Fruit fly (Drosophila melanogaster) whole organism, embryonic: Measurements from ENCODE around the gene CG8516.

ENCODE experiments used
- CG10274 ChIP-seq: fragments of 200-800 bp; sonication (Bioruptor generic); optimal IDR thresholded peaks from 3 replicates; lab custom pipeline; 2017; ENCODE audit warnings: missing biosample characterization, mild to moderate bottlenecking, missing genetic modification characterization
- CG11504 ChIP-seq: fragments of 200-800 bp; sonication (Bioruptor generic); optimal IDR thresholded peaks from 3 replicates; lab custom pipeline; 2019; ENCODE audit warnings: missing biosample characterization, mild to moderate bottlenecking, missing genetic modification characterization, moderate library complexity
- CG12299 ChIP-seq: fragments of 200-800 bp; sonication (Bioruptor generic); optimal IDR thresholded peaks from 2 replicates; lab custom pipeline; 2018; ENCODE audit warnings: missing biosample characterization, mild to moderate bottlenecking, missing genetic modification characterization
- CG13123 ChIP-seq: fragments of 200-800 bp; sonication (Bioruptor generic); optimal IDR thresholded peaks from 2 replicates; lab custom pipeline; 2016; ENCODE audit warnings: missing biosample characterization, missing genetic modification characterization
- CG13894 ChIP-seq: fragments of 200-800 bp; sonication (Bioruptor generic); optimal IDR thresholded peaks from 3 replicates; lab custom pipeline; 2018; ENCODE audit warnings: missing biosample characterization, mild to moderate bottlenecking, missing genetic modification characterization, moderate library complexity
- CG14050 ChIP-seq: fragments of 200-800 bp; sonication (Bioruptor generic); IDR thresholded peaks from 3 replicates; pipeline ENCODE4 v1.3.6; 2022; ENCODE audit warnings: missing biosample characterization, missing genetic modification characterization
- CG15601 ChIP-seq: fragments of 200-800 bp; sonication (Bioruptor generic); optimal IDR thresholded peaks from 3 replicates; lab custom pipeline; 2019; ENCODE audit warnings: missing biosample characterization, mild to moderate bottlenecking, missing genetic modification characterization, moderate library complexity
- CG15696 ChIP-seq: fragments of 200-800 bp; sonication (Bioruptor generic); optimal IDR thresholded peaks from 2 replicates; lab custom pipeline; 2019; ENCODE audit warnings: missing biosample characterization, mild to moderate bottlenecking, missing genetic modification characterization, moderate library complexity
- CG16815 ChIP-seq: fragments of 200-800 bp; sonication (Bioruptor generic); optimal IDR thresholded peaks from 3 replicates; lab custom pipeline; 2017; ENCODE audit warnings: missing biosample characterization, mild to moderate bottlenecking, missing genetic modification characterization
- CG17361 ChIP-seq: fragments of 200-800 bp; sonication (Bioruptor generic); IDR thresholded peaks from 3 replicates; pipeline ENCODE4 v1.3.6; 2022; ENCODE audit warnings: missing biosample characterization, missing genetic modification characterization
- CG17385 ChIP-seq: fragments of 200-800 bp; sonication (Bioruptor generic); optimal IDR thresholded peaks from 3 replicates; lab custom pipeline; 2018; ENCODE audit warnings: missing biosample characterization, mild to moderate bottlenecking, missing genetic modification characterization
- CG17802 ChIP-seq: fragments of 200-800 bp; sonication (Bioruptor generic); optimal IDR thresholded peaks from 2 replicates; lab custom pipeline; 2018; ENCODE audit warnings: missing biosample characterization, mild to moderate bottlenecking, missing genetic modification characterization, moderate library complexity
- CG18262 ChIP-seq: fragments of 200-800 bp; optimal IDR thresholded peaks from 3 replicates; lab custom pipeline; 2019; ENCODE audit warnings: missing biosample characterization, mild to moderate bottlenecking, missing genetic modification characterization, moderate library complexity
- CG18476 ChIP-seq: fragments of 200-800 bp; sonication (Bioruptor generic); optimal IDR thresholded peaks from 2 replicates; lab custom pipeline; 2016; ENCODE audit warnings: missing biosample characterization, mild to moderate bottlenecking, missing genetic modification characterization
- CG18764 ChIP-seq: fragments of 200-800 bp; sonication (Bioruptor generic); optimal IDR thresholded peaks from 3 replicates; lab custom pipeline; 2016; ENCODE audit warnings: missing biosample characterization, missing genetic modification characterization
- CG2712 ChIP-seq: fragments of 200-800 bp; optimal IDR thresholded peaks from 3 replicates; lab custom pipeline; 2019; ENCODE audit warnings: missing biosample characterization, mild to moderate bottlenecking, missing genetic modification characterization, moderate library complexity
- CG31365 ChIP-seq: fragments of 200-800 bp; sonication (Bioruptor generic); optimal IDR thresholded peaks from 2 replicates; lab custom pipeline; 2018; ENCODE audit warnings: missing biosample characterization, mild to moderate bottlenecking, missing genetic modification characterization
- CG31441 ChIP-seq: fragments of 200-800 bp; sonication (Bioruptor generic); IDR thresholded peaks from 2 replicates; pipeline ENCODE4 v1.3.6; 2022; ENCODE audit warnings: missing biosample characterization, missing genetic modification characterization
- CG34422 ChIP-seq: fragments of 200-800 bp; sonication (Bioruptor generic); IDR thresholded peaks from 3 replicates; pipeline ENCODE4 v1.3.6; 2022; ENCODE audit warnings: missing biosample characterization, missing genetic modification characterization
- CG3995 ChIP-seq: fragments of 200-800 bp; sonication (Bioruptor generic); optimal IDR thresholded peaks from 3 replicates; lab custom pipeline; 2016; ENCODE audit warnings: missing biosample characterization, missing genetic modification characterization
- CG4617 ChIP-seq: fragments of 200-800 bp; sonication (Bioruptor generic); optimal IDR thresholded peaks from 3 replicates; lab custom pipeline; 2016; ENCODE audit warnings: missing biosample characterization, missing genetic modification characterization, borderline replicate concordance
- CG7271 ChIP-seq: fragments of 200-800 bp; sonication (Bioruptor generic); optimal IDR thresholded peaks from 2 replicates; lab custom pipeline; 2018; ENCODE audit warnings: missing biosample characterization, mild to moderate bottlenecking, missing genetic modification characterization, moderate library complexity
- CG9609 ChIP-seq: fragments of 200-800 bp; sonication (Bioruptor generic); optimal IDR thresholded peaks from 3 replicates; lab custom pipeline; 2016; ENCODE audit warnings: missing biosample characterization, missing genetic modification characterization
- CG9797 ChIP-seq: fragments of 200-800 bp; sonication (Bioruptor generic); optimal IDR thresholded peaks from 3 replicates; lab custom pipeline; 2018; ENCODE audit warnings: missing biosample characterization, mild to moderate bottlenecking, missing genetic modification characterization
- Dip2 ChIP-seq: fragments of 200-800 bp; sonication (Bioruptor generic); IDR thresholded peaks from 2 replicates; pipeline ENCODE4 v1.3.6; 2022; ENCODE audit warnings: missing biosample characterization, missing genetic modification characterization
- Dp ChIP-seq: fragments of 200-800 bp; sonication (Bioruptor generic); optimal IDR thresholded peaks from 2 replicates; lab custom pipeline; 2018; ENCODE audit warnings: missing biosample characterization, mild to moderate bottlenecking, missing genetic modification characterization, moderate library complexity
- Dref ChIP-seq: fragments of 200-800 bp; sonication (Bioruptor generic); IDR thresholded peaks from 2 replicates; pipeline ENCODE4 v1.3.6; 2022; ENCODE audit warnings: missing biosample characterization, missing genetic modification characterization
- Fer2 ChIP-seq: fragments of 200-800 bp; sonication (Bioruptor generic); optimal IDR thresholded peaks from 2 replicates; lab custom pipeline; 2018; ENCODE audit warnings: missing biosample characterization, mild to moderate bottlenecking, missing genetic modification characterization, moderate library complexity
- H2.0 ChIP-seq: fragments of 200-800 bp; sonication (Bioruptor generic); IDR thresholded peaks from 2 replicates; pipeline ENCODE4 v1.3.6; 2022; ENCODE audit warnings: missing biosample characterization, missing genetic modification characterization
- Hmx ChIP-seq: fragments of 200-800 bp; sonication (Bioruptor generic); optimal IDR thresholded peaks from 2 replicates; lab custom pipeline; 2016; ENCODE audit warnings: missing biosample characterization, missing genetic modification characterization
- Meics ChIP-seq: fragments of 200-800 bp; sonication (Bioruptor generic); optimal IDR thresholded peaks from 2 replicates; lab custom pipeline; 2017; ENCODE audit warnings: missing biosample characterization, mild to moderate bottlenecking, missing genetic modification characterization
- NC2α ChIP-seq: fragments of 200-800 bp; sonication (Bioruptor generic); optimal IDR thresholded peaks from 2 replicates; lab custom pipeline; 2016; ENCODE audit warnings: missing biosample characterization, missing genetic modification characterization
- Ravus ChIP-seq: fragments of 200-800 bp; sonication (Bioruptor generic); IDR thresholded peaks from 2 replicates; pipeline ENCODE4 v1.3.6; 2022; ENCODE audit warnings: missing biosample characterization, missing genetic modification characterization
- Spps ChIP-seq: fragments of 200-800 bp; sonication (Bioruptor generic); optimal IDR thresholded peaks from 2 replicates; lab custom pipeline; 2018; ENCODE audit warnings: missing biosample characterization, mild to moderate bottlenecking, missing genetic modification characterization
- Sry-δ ChIP-seq: fragments of 200-800 bp; sonication (Bioruptor generic); optimal IDR thresholded peaks from 2 replicates; lab custom pipeline; 2016; ENCODE audit warnings: missing biosample characterization, missing genetic modification characterization
- TFAM ChIP-seq: fragments of 200-800 bp; sonication (Bioruptor generic); optimal IDR thresholded peaks from 2 replicates; lab custom pipeline; 2017; ENCODE audit warnings: missing biosample characterization, missing genetic modification characterization, inconsistent platforms
- Xbp1 ChIP-seq: fragments of 200-800 bp; sonication (Bioruptor generic); optimal IDR thresholded peaks from 3 replicates; lab custom pipeline; 2016; ENCODE audit warnings: missing biosample characterization, mild to moderate bottlenecking, missing genetic modification characterization
- ato ChIP-seq: fragments of 200-800 bp; sonication (Bioruptor generic); IDR thresholded peaks from 2 replicates; pipeline ENCODE4 v1.3.6; 2022; ENCODE audit warnings: missing biosample characterization, missing genetic modification characterization; ENCODE audit not compliant: partially characterized antibody
- bigmax ChIP-seq: fragments of 200-800 bp; sonication (Bioruptor generic); optimal IDR thresholded peaks from 2 replicates; lab custom pipeline; 2018; ENCODE audit warnings: missing biosample characterization, mild to moderate bottlenecking, missing genetic modification characterization
- btn ChIP-seq: fragments of 200-800 bp; sonication (Bioruptor generic); optimal IDR thresholded peaks from 2 replicates; lab custom pipeline; 2016; ENCODE audit warnings: missing biosample characterization, missing genetic modification characterization
- exex ChIP-seq: fragments of 200-800 bp; sonication (Bioruptor generic); optimal IDR thresholded peaks from 4 replicates; lab custom pipeline; 2018; ENCODE audit warnings: missing biosample characterization, mild to moderate bottlenecking, missing genetic modification characterization, moderate library complexity
- gsb-n ChIP-seq: fragments of 200-800 bp; sonication (Bioruptor generic); optimal IDR thresholded peaks from 3 replicates; lab custom pipeline; 2018; ENCODE audit warnings: missing biosample characterization, mild to moderate bottlenecking, missing genetic modification characterization
- pita ChIP-seq: fragments of 200-800 bp; sonication (Bioruptor generic); optimal IDR thresholded peaks from 2 replicates; lab custom pipeline; 2017; ENCODE audit warnings: missing biosample characterization, mild to moderate bottlenecking, missing genetic modification characterization
- ranshi ChIP-seq: fragments of 200-800 bp; sonication (Bioruptor generic); IDR thresholded peaks from 2 replicates; pipeline ENCODE4 v1.3.6; 2022; ENCODE audit warnings: missing biosample characterization, missing genetic modification characterization
- repo ChIP-seq: fragments of 200-800 bp; sonication (Bioruptor generic); optimal IDR thresholded peaks from 2 replicates; lab custom pipeline; 2016; ENCODE audit warnings: missing biosample characterization, missing genetic modification characterization
- rib ChIP-seq: fragments of 200-800 bp; sonication (Bioruptor generic); IDR thresholded peaks from 2 replicates; pipeline ENCODE4 v1.3.6; 2022; ENCODE audit warnings: missing biosample characterization, missing genetic modification characterization
- sd ChIP-seq: fragments of 200-800 bp; sonication (Bioruptor generic); optimal IDR thresholded peaks from 3 replicates; lab custom pipeline; 2018; ENCODE audit warnings: missing biosample characterization, mild to moderate bottlenecking, missing genetic modification characterization, moderate library complexity
- slp2 ChIP-seq: fragments of 200-800 bp; sonication (Bioruptor generic); optimal IDR thresholded peaks from 2 replicates; lab custom pipeline; 2016; ENCODE audit warnings: missing biosample characterization, missing genetic modification characterization
- so ChIP-seq: fragments of 200-800 bp; sonication (Bioruptor generic); IDR thresholded peaks from 3 replicates; pipeline ENCODE4 v1.3.6; 2022; ENCODE audit warnings: missing biosample characterization, missing genetic modification characterization
- tup ChIP-seq: fragments of 200-800 bp; sonication (Bioruptor generic); optimal IDR thresholded peaks from 2 replicates; lab custom pipeline; 2016; ENCODE audit warnings: missing biosample characterization, mild to moderate bottlenecking, missing genetic modification characterization, moderate library complexity
- wor ChIP-seq: fragments of 200-800 bp; sonication (Bioruptor generic); IDR thresholded peaks from 2 replicates; pipeline ENCODE4 v1.3.6; 2022; ENCODE audit warnings: missing biosample characterization, missing genetic modification characterization

CG8516 gene

dm6 chr3R:9771519-9771972 lies 21.5 kb upstream of the CG8516 start, which contains the start of gene CG9471 (continued):
- peak; percentile 89 for TF ChIP-seq CG18476 (GFP tag; lab: Kevin White, UChicago)
- TF ChIP-seq Hmx = peak; percentile 88
- peak; percentile 94 for TF ChIP-seq ranshi (GFP tag; lab: Robert Waterston, UW)
- TF ChIP-seq CG18262 (tag; lab: Kevin White, UChicago) = peak; percentile 90
- TF ChIP-seq pita (GFP tag; lab: Kevin White, UChicago) = no peak
- peak; percentile 92 for TF ChIP-seq exex
- TF ChIP-seq sd (tag; lab: Kevin White, UChicago) = peak; percentile 90
- TF ChIP-seq CG15696 (tag; lab: Kevin White, UChicago) = peak; percentile 76
- TF ChIP-seq rib (GFP tag; lab: Robert Waterston, UW) = peak; percentile 81
- peak; percentile 77 for TF ChIP-seq tup (GFP tag; lab: Kevin White, UChicago)
- peak; percentile 95 for TF ChIP-seq Xbp1 (GFP tag; lab: Kevin White, UChicago)
- peak; percentile 49 for TF ChIP-seq Sry-δ (GFP tag; lab: Kevin White, UChicago)
- TF ChIP-seq Fer2 = peak; percentile 85
- TF ChIP-seq CG9609 (GFP tag; lab: Kevin White, UChicago) = peak; percentile 84
- TF ChIP-seq Dref = 0 out of 2 replicates have a peak, but pooled peaks have one; percentile 27
- peak; percentile 93 for TF ChIP-seq Meics (GFP tag; lab: Kevin White, UChicago)
- TF ChIP-seq CG13894 (tag; lab: Kevin White, UChicago) = peak; percentile 87
- TF ChIP-seq CG12299 (tag; lab: Kevin White, UChicago) = peak; percentile 92
- TF ChIP-seq Spps (tag; lab: Kevin White, UChicago) = peak; percentile 83
- TF ChIP-seq H2.0 (GFP tag; lab: Robert Waterston, UW) = peak; percentile 93
- TF ChIP-seq CG13123 (GFP tag; lab: Kevin White, UChicago) = peak; percentile 83
- TF ChIP-seq CG4617 (GFP tag; lab: Kevin White, UChicago) = peak; percentile 81
- TF ChIP-seq NC2α (GFP tag; lab: Kevin White, UChicago) = peak; percentile 76
- peak; percentile 68 for TF ChIP-seq repo (GFP tag; lab: Kevin White, UChicago)
- peak; percentile 1 for TF ChIP-seq bigmax (GFP tag; lab: Kevin White, UChicago)
- TF ChIP-seq CG3995 (GFP tag; lab: Kevin White, UChicago) = peak; percentile 69
- peak; percentile 93 for TF ChIP-seq CG17361 (GFP tag; lab: Robert Waterston, UW)
- TF ChIP-seq Dip2 (GFP tag; lab: Robert Waterston, UW) = peak; percentile 25; the same call in 1 of the 2 replicates
- peak; percentile 92 for TF ChIP-seq CG11504
- TF ChIP-seq TFAM (GFP tag; lab: Kevin White, UChicago) = peak; percentile 38
- peak; percentile 93 for TF ChIP-seq CG34422
- peak; percentile 76 for TF ChIP-seq Ravus (GFP tag; lab: Robert Waterston, UW)
- peak; percentile 95 for TF ChIP-seq CG31441 (GFP tag; lab: Robert Waterston, UW)
- TF ChIP-seq CG2712 (tag; lab: Kevin White, UChicago) = peak; percentile 92
- peak; percentile 90 for TF ChIP-seq CG14050
- peak; percentile 47 for TF ChIP-seq CG31365 (tag; lab: Kevin White, UChicago)
- TF ChIP-seq CG18764 (GFP tag; lab: Kevin White, UChicago) = peak; percentile 82
- TF ChIP-seq so = peak; percentile 84
- peak; percentile 64 for TF ChIP-seq CG10274 (GFP tag; lab: Kevin White, UChicago)
- TF ChIP-seq CG7271 (tag; lab: Kevin White, UChicago) = peak; percentile 73
- peak; percentile 89 for TF ChIP-seq slp2 (GFP tag; lab: Kevin White, UChicago)
- peak; percentile 87 for TF ChIP-seq CG15601
- peak; percentile 91 for TF ChIP-seq CG17385 (GFP tag; lab: Kevin White, UChicago)
- peak; percentile 81 for TF ChIP-seq gsb-n (tag; lab: Kevin White, UChicago)
- TF ChIP-seq CG17802 = peak; percentile 50
- TF ChIP-seq CG16815 (GFP tag; lab: Kevin White, UChicago) = peak; percentile 87
- TF ChIP-seq btn (GFP tag; lab: Kevin White, UChicago) = peak; percentile 25
- peak; percentile 90 for TF ChIP-seq Dp (GFP tag; lab: Kevin White, UChicago)
- TF ChIP-seq CG9797 (GFP tag; lab: Kevin White, UChicago) = no peak
- TF ChIP-seq wor = peak; percentile 83
- no peak for TF ChIP-seq ato
